Worm (Caenorhabditis elegans) whole organism, L4 larva: ENCODE measurements around the gene F33C8.4.

Experiments used
- F37D6.2 ChIP-seq: sonication (generic microtip); optimal IDR thresholded peaks from 2 replicates; lab custom pipeline; 2016; ENCODE audit warnings: mild to moderate bottlenecking, missing genetic modification characterization, missing compliant biosample characterization
- F44E2.7 ChIP-seq: fragments of 200-800 bp; sonication (Bioruptor generic); IDR thresholded peaks from 2 replicates; pipeline ENCODE4 v2.1.2; 2022; ENCODE audit warnings: missing genetic modification characterization, missing compliant biosample characterization
- T26A8.4 ChIP-seq: fragments of 200-800 bp; sonication (Bioruptor generic); IDR thresholded peaks from 2 replicates; pipeline ENCODE4 v1.3.6; 2022; ENCODE audit warnings: missing genetic modification characterization, missing compliant biosample characterization
- Y48G9A.11 ChIP-seq: fragments of 200-800 bp; sonication (Bioruptor generic); IDR thresholded peaks from 2 replicates; pipeline ENCODE4 v1.3.6; 2022; ENCODE audit warnings: missing genetic modification reagents, missing genetic modification characterization, missing compliant biosample characterization
- Y5F2A.4 ChIP-seq: fragments of 200-800 bp; sonication (Bioruptor generic); optimal IDR thresholded peaks from 2 replicates; lab custom pipeline; 2018; ENCODE audit warnings: mild to moderate bottlenecking, missing genetic modification characterization, missing compliant biosample characterization
- Y75B8A.6 ChIP-seq: fragments of 200-800 bp; sonication (Bioruptor generic); IDR thresholded peaks from 2 replicates; pipeline ENCODE4 v1.3.6; 2022; ENCODE audit warnings: missing genetic modification reagents, missing genetic modification characterization, missing compliant biosample characterization
- aha-1 ChIP-seq: fragments of 150-350 bp; peaks from one replicate; lab custom pipeline; 2014; ENCODE audit warnings: missing biosample characterization, missing genetic modification characterization
- arid-1 ChIP-seq: fragments of 200-800 bp; sonication (Bioruptor generic); conservative IDR thresholded peaks from 2 replicates; pipeline ENCODE4 v1.3.6; 2022; ENCODE audit warnings: missing genetic modification reagents, missing genetic modification characterization, missing compliant biosample characterization
- ceh-62 ChIP-seq: sonication (generic microtip); optimal IDR thresholded peaks from 2 replicates; lab custom pipeline; 2017; ENCODE audit warnings: missing biosample characterization, missing genetic modification characterization
- ceh-82 ChIP-seq: sonication (generic microtip); optimal IDR thresholded peaks from 2 replicates; lab custom pipeline; 2017; ENCODE audit warnings: missing biosample characterization, missing genetic modification characterization
- daf-16 ChIP-seq, 3 experiments: sonication (generic microtip); optimal IDR thresholded peaks; 2 replicates each; lab custom pipeline; 2016 to 2017; ENCODE audit warnings: missing genetic modification characterization in 3 of 3, missing genetic modification reagents in 3 of 3, mild to moderate bottlenecking in 2 of 3, missing compliant biosample characterization in 2 of 3, missing biosample characterization in 1 of 3, moderate library complexity in 1 of 3
- dmd-9 ChIP-seq: fragments of 200-800 bp; sonication (Bioruptor generic); IDR thresholded peaks from 2 replicates; pipeline ENCODE4 v1.3.6; 2022; ENCODE audit warnings: missing genetic modification reagents, missing genetic modification characterization, missing compliant biosample characterization
- dpl-1 ChIP-seq: fragments of 150-350 bp; optimal IDR thresholded peaks from 2 replicates; lab custom pipeline; 2014; ENCODE audit warnings: missing biosample characterization, missing genetic modification reagents, missing genetic modification characterization
- duxl-1 ChIP-seq: sonication (generic microtip); optimal IDR thresholded peaks from 2 replicates; lab custom pipeline; 2016; ENCODE audit warnings: mild to moderate bottlenecking, missing genetic modification characterization, moderate library complexity, missing compliant biosample characterization; ENCODE audit not compliant: poor library complexity
- dve-1 ChIP-seq: sonication (generic microtip); optimal IDR thresholded peaks from 2 replicates; lab custom pipeline; 2017; ENCODE audit warnings: antibody characterized with exemption, mild to moderate bottlenecking, missing genetic modification characterization, missing compliant biosample characterization; ENCODE audit not compliant: insufficient read depth
- fkh-10 ChIP-seq: fragments of 150-350 bp; optimal IDR thresholded peaks from 2 replicates; lab custom pipeline; 2014; ENCODE audit warnings: missing biosample characterization, missing genetic modification reagents, missing genetic modification characterization
- gei-8 ChIP-seq: fragments of 200-800 bp; sonication (Bioruptor generic); optimal IDR thresholded peaks from 2 replicates; lab custom pipeline; 2018; ENCODE audit warnings: mild to moderate bottlenecking, missing genetic modification characterization, missing compliant biosample characterization
- hif-1 ChIP-seq, 2 experiments: sonication (generic microtip); optimal IDR thresholded peaks; 2 replicates each; lab custom pipeline; 2016 to 2017; ENCODE audit warnings: missing compliant biosample characterization in 2 of 2, missing genetic modification characterization in 2 of 2, missing genetic modification reagents in 2 of 2, missing genotype in 2 of 2, mild to moderate bottlenecking in 1 of 2
- hlh-30 ChIP-seq: sonication (generic microtip); optimal IDR thresholded peaks from 2 replicates; lab custom pipeline; 2017; ENCODE audit warnings: antibody characterized with exemption, mild to moderate bottlenecking, missing genetic modification characterization, missing compliant biosample characterization; ENCODE audit not compliant: insufficient read depth
- hmg-1.1 ChIP-seq: fragments of 200-800 bp; sonication (Bioruptor generic); IDR thresholded peaks from 2 replicates; pipeline ENCODE4 v1.3.6; 2022; ENCODE audit warnings: missing genetic modification reagents, missing genetic modification characterization, missing compliant biosample characterization
- lin-15B ChIP-seq: fragments of 150-350 bp; sonication (generic microtip); optimal IDR thresholded peaks from 3 replicates; lab custom pipeline; 2014; ENCODE audit warnings: missing biosample characterization, missing genetic modification characterization
- madf-5 ChIP-seq, 2 experiments: fragments of 200-800 bp; sonication (Bioruptor generic); IDR thresholded peaks; 2 replicates each; pipeline ENCODE4 v1.3.6; 2022; ENCODE audit warnings: missing compliant biosample characterization in 2 of 2, missing genetic modification characterization in 2 of 2
- madf-9 ChIP-seq: fragments of 200-800 bp; sonication (Bioruptor generic); conservative IDR thresholded peaks from 2 replicates; pipeline ENCODE4 v1.3.6; 2022; ENCODE audit warnings: missing genetic modification reagents, missing genetic modification characterization, missing compliant biosample characterization
- mdl-1 ChIP-seq, 2 experiments: fragments of 150-350 bp in 1 of 2; sonication (generic microtip) in 1 of 2; optimal IDR thresholded peaks; 2 replicates each; lab custom pipeline; 2014 to 2017; ENCODE audit warnings: missing biosample characterization in 2 of 2, missing genetic modification characterization in 2 of 2
- mes-2 ChIP-seq: sonication (generic microtip); optimal IDR thresholded peaks from 2 replicates; lab custom pipeline; 2016; ENCODE audit warnings: missing genotype, mild to moderate bottlenecking, missing genetic modification characterization, missing compliant biosample characterization; ENCODE audit not compliant: poor library complexity, severe bottlenecking
- mxl-3 ChIP-seq: fragments of 200-800 bp; sonication (Bioruptor generic); optimal IDR thresholded peaks from 2 replicates; lab custom pipeline; 2018; ENCODE audit warnings: mild to moderate bottlenecking, missing genetic modification characterization, missing compliant biosample characterization
- nhr-10 ChIP-seq: fragments of 150-350 bp; optimal IDR thresholded peaks from 2 replicates; lab custom pipeline; 2014; ENCODE audit warnings: missing biosample characterization, missing genetic modification characterization
- nhr-102 ChIP-seq: sonication (generic microtip); optimal IDR thresholded peaks from 2 replicates; lab custom pipeline; 2016; ENCODE audit warnings: mild to moderate bottlenecking, missing genetic modification characterization, moderate library complexity, missing compliant biosample characterization
- nhr-28 ChIP-seq: fragments of 150-350 bp; optimal IDR thresholded peaks from 2 replicates; lab custom pipeline; 2014; ENCODE audit warnings: missing biosample characterization, missing genetic modification characterization
- nhr-42 ChIP-seq: fragments of 200-800 bp; sonication (Bioruptor generic); IDR thresholded peaks from 2 replicates; pipeline ENCODE4 v1.3.6; 2022; ENCODE audit warnings: missing genetic modification characterization, missing compliant biosample characterization
- nhr-48 ChIP-seq: sonication (generic microtip); optimal IDR thresholded peaks from 2 replicates; lab custom pipeline; 2016; ENCODE audit warnings: mild to moderate bottlenecking, missing genetic modification characterization, missing compliant biosample characterization
- pha-4 ChIP-seq, 2 experiments: fragments of 150-350 bp in 1 of 2; fragments of 200-800 bp in 1 of 2; sonication (Bioruptor generic) in 1 of 2; IDR thresholded peaks in 1 of 2; optimal IDR thresholded peaks in 1 of 2; 2 replicates each; pipeline versions ENCODE4 v1.3.6 to Lab custom; 2014 to 2022; ENCODE audit warnings: missing genetic modification characterization in 2 of 2, missing genetic modification reagents in 2 of 2, missing biosample characterization in 1 of 2, missing compliant biosample characterization in 1 of 2
- php-3 ChIP-seq: fragments of 200-800 bp; sonication (Bioruptor generic); IDR thresholded peaks from 2 replicates; pipeline ENCODE4 v1.3.6; 2022; ENCODE audit warnings: missing genetic modification reagents, missing genetic modification characterization, missing compliant biosample characterization
- pqm-1 ChIP-seq: sonication (generic microtip); optimal IDR thresholded peaks from 2 replicates; lab custom pipeline; 2017; ENCODE audit warnings: missing biosample characterization, missing genetic modification characterization
- rbr-2 ChIP-seq: sonication (generic microtip); optimal IDR thresholded peaks from 2 replicates; lab custom pipeline; 2016; ENCODE audit warnings: missing genotype, missing genetic modification characterization, missing compliant biosample characterization
- set-16 ChIP-seq: fragments of 200-800 bp; sonication (Bioruptor generic); IDR thresholded peaks from 2 replicates; pipeline ENCODE4 v1.3.6; 2022; ENCODE audit warnings: missing genetic modification reagents, missing genetic modification characterization, missing compliant biosample characterization
- snpc-1.2 ChIP-seq: fragments of 200-800 bp; sonication (Bioruptor generic); IDR thresholded peaks from 2 replicates; pipeline ENCODE4 v1.3.6; 2022; ENCODE audit warnings: missing genetic modification reagents, missing genetic modification characterization, missing compliant biosample characterization
- spr-1 ChIP-seq: sonication (generic microtip); optimal IDR thresholded peaks from 2 replicates; lab custom pipeline; 2016; ENCODE audit warnings: mild to moderate bottlenecking, missing genetic modification characterization, missing compliant biosample characterization
- unc-62 ChIP-seq, 3 experiments: fragments of 150-350 bp in 1 of 3; sonication (generic microtip); optimal IDR thresholded peaks in 2 of 3; peaks in 1 of 3; 1 replicate in 1 of 3; 2 replicates in 2 of 3; lab custom pipeline; 2014 to 2017; ENCODE audit warnings: missing biosample characterization in 3 of 3, missing genetic modification characterization in 3 of 3, missing genetic modification reagents in 3 of 3, missing genotype in 1 of 3
- zfp-2 ChIP-seq: sonication (generic microtip); optimal IDR thresholded peaks from 2 replicates; lab custom pipeline; 2016; ENCODE audit warnings: mild to moderate bottlenecking, missing genetic modification characterization, missing compliant biosample characterization
- ztf-11 ChIP-seq: fragments of 150-350 bp; optimal IDR thresholded peaks from 2 replicates; lab custom pipeline; 2014; ENCODE audit warnings: missing biosample characterization, missing genetic modification characterization
- ztf-7 ChIP-seq: fragments of 150-350 bp; optimal IDR thresholded peaks from 2 replicates; lab custom pipeline; 2014; ENCODE audit warnings: missing biosample characterization, missing genetic modification characterization

Gene F33C8.4

ce11 chrX:14740019-14740418 lies 7.9 kb downstream of the F33C8.4 start, which contains the start of gene C05G5.1:
C05G5.1 (minus strand) TSS chrX:14740119.
- TF ChIP-seq ztf-11 (tag; lab: Kevin White, UChicago) (no peak), dpl-1 (GFP tag; lab: Kevin White, UChicago) (no peak), ceh-62 (tag; lab: Kevin White, UChicago) (no peak), lin-15B (tag; lab: Kevin White, UChicago) (no peak), mdl-1 (tag; optimal IDR thresholded peaks at IDR 0.05; lab: Kevin White, UChicago) (peak in 1 of 2 experiments; percentile 47), zfp-2 (tag; lab: Kevin White, UChicago) (no peak), Y48G9A.11 (GFP tag; lab: Robert Waterston, UW) (no peak), Y75B8A.6 (GFP tag; lab: Robert Waterston, UW) (no peak), nhr-28 (tag; lab: Kevin White, UChicago) (peak; percentile 44), Y5F2A.4 (GFP tag; lab: Kevin White, UChicago) (no peak), nhr-10 (no peak), hlh-30 (peak; percentile 9), dmd-9 (GFP tag; lab: Robert Waterston, UW) (no peak), spr-1 (no peak)
- TF ChIP-seq, all 104 proteins: peak for 3

DNA sequence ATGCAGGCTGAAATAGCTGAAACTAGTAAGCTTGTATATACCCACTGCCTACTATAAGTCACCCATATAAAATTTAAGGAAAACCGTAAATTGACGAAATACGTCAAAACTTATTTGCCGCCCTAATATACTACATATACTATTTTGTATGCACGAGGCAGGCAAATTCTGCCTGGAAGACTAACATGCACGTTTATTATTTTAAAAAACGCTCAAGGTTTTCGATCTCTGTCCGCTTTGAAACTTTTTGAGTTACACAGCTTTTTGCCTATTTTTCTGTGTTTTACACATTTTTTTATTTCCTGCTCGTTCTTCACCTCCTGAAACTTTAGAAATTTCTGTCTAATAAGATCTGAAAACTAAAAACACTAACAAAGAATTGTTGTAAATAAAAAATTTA lies 11.1 kb downstream of the F33C8.4 start:
- 0 out of 2 replicates have a peak, but pooled peaks have one; percentile 42 for TF ChIP-seq nhr-42
- peak; percentile 56 for TF ChIP-seq dve-1 (tag; lab: Kevin White, UChicago)
- TF ChIP-seq mes-2 (tag; lab: Kevin White, UChicago): no peak
- TF ChIP-seq unc-62 (GFP tag; optimal IDR thresholded peaks at IDR 0.05 in 1 of 2; lab: Kevin White, UChicago): no peak
- TF ChIP-seq unc-62 (tag; optimal IDR thresholded peaks at IDR 0.05; lab: Kevin White, UChicago): no peak
- no peak for TF ChIP-seq gei-8
- peak; percentile 9 for TF ChIP-seq nhr-48
- TF ChIP-seq mdl-1 (tag; optimal IDR thresholded peaks at IDR 0.05; lab: Kevin White, UChicago): no peak
- no peak for TF ChIP-seq hif-1 (tag; optimal IDR thresholded peaks at IDR 0.05; lab: Kevin White, UChicago)
- no peak for TF ChIP-seq ceh-82
- TF ChIP-seq duxl-1 (tag; lab: Kevin White, UChicago): peak; percentile 22
- peak; percentile 21 for TF ChIP-seq F37D6.2 (tag; lab: Kevin White, UChicago)
- TF ChIP-seq T26A8.4 (GFP tag; lab: Robert Waterston, UW): peak; percentile 82
- TF ChIP-seq daf-16 (GFP tag; optimal IDR thresholded peaks at IDR 0.05; lab: Kevin White, UChicago): peak in 1 of 2 experiments; percentile 45
- TF ChIP-seq daf-16 (tag; optimal IDR thresholded peaks at IDR 0.05; lab: Kevin White, UChicago): no peak
- peak; percentile 59 for TF ChIP-seq nhr-102 (tag; lab: Kevin White, UChicago)
- TF ChIP-seq, all 104 proteins: peak for 8

ce11 chrX:14743780-14744179 lies 11.7 kb downstream of the F33C8.4 start, which contains the start of gene C05G5.7:
C05G5.7 (minus strand) TSS chrX:14743780.
- TF ChIP-seq madf-5 (GFP tag; IDR thresholded peaks at IDR 0.05; lab: Robert Waterston, UW) (no peak), unc-62 (GFP tag; optimal IDR thresholded peaks at IDR 0.05 in 1 of 2; lab: Kevin White, UChicago) (peak in 1 of 2 experiments; percentile 97), unc-62 (tag; optimal IDR thresholded peaks at IDR 0.05; lab: Kevin White, UChicago) (no peak)

DNA sequence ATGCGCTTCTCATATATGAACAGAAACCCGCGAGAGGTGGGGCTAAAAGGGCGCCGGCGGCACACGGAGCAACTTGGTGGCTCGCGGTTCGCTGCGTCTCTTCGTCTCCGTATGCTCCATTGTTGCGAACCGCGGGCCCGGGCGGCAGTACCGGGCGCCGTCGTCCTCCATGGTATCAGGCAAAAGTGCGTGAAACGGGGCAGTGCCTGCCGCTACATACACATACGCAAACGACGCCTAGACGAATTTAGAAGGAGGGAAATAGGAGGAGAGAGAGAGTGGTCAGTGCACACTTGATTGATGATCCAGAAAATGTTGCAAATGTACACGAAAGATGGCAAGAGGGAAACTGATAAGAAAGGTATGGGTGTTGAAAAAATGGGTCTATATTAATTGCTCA lies 12.4 kb downstream of the F33C8.4 start:
- TF ChIP-seq set-16 (GFP tag; lab: Robert Waterston, UW) (peak; percentile 94), daf-16 (GFP tag; optimal IDR thresholded peaks at IDR 0.05; lab: Kevin White, UChicago) (peak in 1 of 2 experiments; percentile 39), daf-16 (tag; optimal IDR thresholded peaks at IDR 0.05; lab: Kevin White, UChicago) (peak; percentile 82), arid-1 (GFP tag; lab: Robert Waterston, UW) (peak; percentile 43; the same call in 1 of the 2 replicates), rbr-2 (tag; lab: Kevin White, UChicago) (peak; percentile 36), fkh-10 (GFP tag; lab: Kevin White, UChicago) (no peak), hmg-1.1 (GFP tag; lab: Robert Waterston, UW) (peak; percentile 60; the same call in 1 of the 2 replicates), php-3 (GFP tag; lab: Robert Waterston, UW) (peak; percentile 70), Y75B8A.6 (GFP tag; lab: Robert Waterston, UW) (no peak), mxl-3 (GFP tag; lab: Kevin White, UChicago) (no peak), pha-4 (GFP tag; IDR thresholded peaks at IDR 0.05; lab: Robert Waterston, UW) (no peak; the same call in 1 of the 2 replicates), pha-4 (tag; optimal IDR thresholded peaks at IDR 0.05; lab: Kevin White, UChicago) (no peak), pqm-1 (tag; lab: Kevin White, UChicago) (peak; percentile 22), madf-9 (GFP tag; lab: Robert Waterston, UW) (no peak), aha-1 (peak; percentile 24), F44E2.7 (GFP tag; lab: Robert Waterston, UW) (0 out of 2 replicates have a peak, but pooled peaks have one; percentile 46), nhr-48 (peak; percentile 41), dmd-9 (GFP tag; lab: Robert Waterston, UW) (no peak), snpc-1.2 (GFP tag; lab: Robert Waterston, UW) (no peak), duxl-1 (tag; lab: Kevin White, UChicago) (no peak), ztf-7 (tag; lab: Kevin White, UChicago) (peak; percentile 11)
